Fruit fly (Drosophila melanogaster): ENCODE measurements around the gene jet.

- TF ChIP-seq CG8478 (optimal IDR thresholded peaks at IDR 0.05) (no peak), CTCF (optimal IDR thresholded peaks at IDR 0.05) (no peak)
Observed at dm6 chr2L:4965923-4966322, 16.3 kb upstream of the jet start.
